Fruit fly (Drosophila melanogaster) whole organism, embryonic: ENCODE measurements around the gene ct.
A peak's percentile ranks its signal among the peaks of the same experiment; 100 is the strongest.

Experiments
- Adf1 ChIP-seq: fragments of 200-800 bp; sonication (Bioruptor generic); IDR thresholded peaks from 2 replicates; pipeline ENCODE4 v1.3.6; 2022; ENCODE audit warnings: missing biosample characterization, missing genetic modification characterization
- Atf-2 ChIP-seq: fragments of 200-800 bp; sonication (Bioruptor generic); optimal IDR thresholded peaks from 2 replicates; lab custom pipeline; 2016; ENCODE audit warnings: missing biosample characterization, missing genetic modification characterization
- CG13123 ChIP-seq: fragments of 200-800 bp; sonication (Bioruptor generic); optimal IDR thresholded peaks from 2 replicates; lab custom pipeline; 2016; ENCODE audit warnings: missing biosample characterization, missing genetic modification characterization
- CG14050 ChIP-seq: fragments of 200-800 bp; sonication (Bioruptor generic); IDR thresholded peaks from 3 replicates; pipeline ENCODE4 v1.3.6; 2022; ENCODE audit warnings: missing biosample characterization, missing genetic modification characterization
- CG14860 ChIP-seq: fragments of 200-800 bp; sonication (Bioruptor generic); IDR thresholded peaks from 3 replicates; pipeline ENCODE4 v1.3.6; 2022; ENCODE audit warnings: missing biosample characterization, missing genetic modification characterization; ENCODE audit not compliant: partially characterized antibody
- CG14965 ChIP-seq: fragments of 200-800 bp; sonication (Bioruptor generic); optimal IDR thresholded peaks from 2 replicates; lab custom pipeline; 2016; ENCODE audit warnings: missing biosample characterization, missing genetic modification characterization, borderline replicate concordance
- CG15479 ChIP-seq: fragments of 200-800 bp; sonication (Bioruptor generic); optimal IDR thresholded peaks from 3 replicates; lab custom pipeline; 2019; ENCODE audit warnings: missing biosample characterization, mild to moderate bottlenecking, missing genetic modification characterization, moderate library complexity
- CG17359 ChIP-seq: fragments of 200-800 bp; sonication (Bioruptor generic); optimal IDR thresholded peaks from 3 replicates; lab custom pipeline; 2018; ENCODE audit warnings: missing biosample characterization, mild to moderate bottlenecking, missing genetic modification characterization, moderate library complexity
- CG30403 ChIP-seq: fragments of 200-800 bp; sonication (Bioruptor generic); optimal IDR thresholded peaks from 3 replicates; lab custom pipeline; 2016; ENCODE audit warnings: missing biosample characterization, missing genetic modification characterization
- CG4360 ChIP-seq: fragments of 200-800 bp; sonication (Bioruptor generic); IDR thresholded peaks from 2 replicates; pipeline ENCODE4 v1.3.6; 2022; ENCODE audit warnings: missing biosample characterization, missing genetic modification characterization
- CG43689 ChIP-seq: fragments of 200-800 bp; sonication (Bioruptor generic); IDR thresholded peaks from 2 replicates; pipeline ENCODE4 v1.3.6; 2022; ENCODE audit warnings: missing biosample characterization, missing genetic modification characterization
- CG5245 ChIP-seq: fragments of 200-800 bp; sonication (Bioruptor generic); optimal IDR thresholded peaks from 3 replicates; lab custom pipeline; 2016; ENCODE audit warnings: missing biosample characterization, missing genetic modification characterization
- CG7271 ChIP-seq: fragments of 200-800 bp; sonication (Bioruptor generic); optimal IDR thresholded peaks from 2 replicates; lab custom pipeline; 2018; ENCODE audit warnings: missing biosample characterization, mild to moderate bottlenecking, missing genetic modification characterization, moderate library complexity
- CG9876 ChIP-seq: fragments of 200-800 bp; sonication (Bioruptor generic); optimal IDR thresholded peaks from 2 replicates; lab custom pipeline; 2016; ENCODE audit warnings: missing biosample characterization, missing genetic modification characterization
- Deaf1 ChIP-seq: fragments of 200-800 bp; optimal IDR thresholded peaks from 3 replicates; lab custom pipeline; 2019; ENCODE audit warnings: missing biosample characterization, mild to moderate bottlenecking, missing genetic modification characterization, moderate library complexity
- Dll ChIP-seq: fragments of 200-800 bp; sonication (Bioruptor generic); IDR thresholded peaks from 4 replicates; pipeline ENCODE4 v1.3.6; 2022; ENCODE audit warnings: missing biosample characterization, missing genetic modification characterization; ENCODE audit not compliant: partially characterized antibody
- Drgx ChIP-seq: fragments of 200-800 bp; sonication (Bioruptor generic); IDR thresholded peaks from 2 replicates; pipeline ENCODE4 v1.3.6; 2022; ENCODE audit warnings: missing biosample characterization, missing genetic modification characterization
- E2f2 ChIP-seq: fragments of 200-800 bp; sonication (Bioruptor generic); IDR thresholded peaks from 2 replicates; pipeline ENCODE4 v1.3.6; 2022; ENCODE audit warnings: missing biosample characterization, missing genetic modification characterization
- H15 ChIP-seq: fragments of 200-800 bp; sonication (Bioruptor generic); IDR thresholded peaks from 3 replicates; pipeline ENCODE4 v1.3.6; 2022; ENCODE audit warnings: missing biosample characterization, missing genetic modification characterization
- HLHmδ ChIP-seq: fragments of 200-800 bp; sonication (Bioruptor generic); optimal IDR thresholded peaks from 2 replicates; lab custom pipeline; 2018; ENCODE audit warnings: missing biosample characterization, mild to moderate bottlenecking, missing genetic modification characterization, moderate library complexity
- Hey ChIP-seq: fragments of 200-800 bp; sonication (Bioruptor generic); optimal IDR thresholded peaks from 3 replicates; lab custom pipeline; 2018; ENCODE audit warnings: missing biosample characterization, mild to moderate bottlenecking, missing genetic modification characterization
- Nf-YB ChIP-seq: fragments of 200-800 bp; sonication (Bioruptor generic); optimal IDR thresholded peaks from 3 replicates; lab custom pipeline; 2019; ENCODE audit warnings: missing biosample characterization, mild to moderate bottlenecking, missing genetic modification characterization, moderate library complexity
- Nf-YC ChIP-seq: fragments of 200-800 bp; optimal IDR thresholded peaks from 3 replicates; lab custom pipeline; 2019; ENCODE audit warnings: missing biosample characterization, mild to moderate bottlenecking, missing genetic modification characterization, moderate library complexity
- Sox102F ChIP-seq: fragments of 200-800 bp; sonication (Bioruptor generic); optimal IDR thresholded peaks from 2 replicates; lab custom pipeline; 2018; ENCODE audit warnings: missing biosample characterization, mild to moderate bottlenecking, missing genetic modification characterization, moderate library complexity
- TFAM ChIP-seq: fragments of 200-800 bp; sonication (Bioruptor generic); optimal IDR thresholded peaks from 2 replicates; lab custom pipeline; 2017; ENCODE audit warnings: missing biosample characterization, missing genetic modification characterization, inconsistent platforms
- Trl ChIP-seq, 3 experiments: fragments of >200 bp in 2 of 3; fragments of 200-800 bp in 1 of 3; sonication (Bioruptor generic) in 1 of 3; optimal IDR thresholded peaks; 2 replicates in 1 of 3; 3 replicates in 2 of 3; lab custom pipeline; 2016 to 2017; ENCODE audit warnings: missing biosample characterization in 1 of 3, missing genetic modification characterization in 1 of 3
- Usf ChIP-seq: fragments of 200-800 bp; sonication (Bioruptor generic); optimal IDR thresholded peaks from 2 replicates; lab custom pipeline; 2017; ENCODE audit warnings: missing genotype, missing biosample characterization, missing genetic modification characterization
- ac ChIP-seq: fragments of 200-800 bp; sonication (Bioruptor generic); optimal IDR thresholded peaks from 3 replicates; lab custom pipeline; 2017; ENCODE audit warnings: missing biosample characterization, mild to moderate bottlenecking, missing genetic modification characterization
- ase ChIP-seq: fragments of 200-800 bp; sonication (Bioruptor generic); IDR thresholded peaks from 3 replicates; pipeline ENCODE4 v1.3.6; 2022; ENCODE audit warnings: missing biosample characterization, missing genetic modification characterization
- bsh ChIP-seq, 2 experiments: fragments of 200-800 bp; sonication (Bioruptor generic); optimal IDR thresholded peaks; 2 replicates each; lab custom pipeline; 2017 to 2018; ENCODE audit warnings: mild to moderate bottlenecking in 2 of 2, missing biosample characterization in 2 of 2, missing genetic modification characterization in 2 of 2, moderate library complexity in 1 of 2
- cg ChIP-seq: fragments of 200-800 bp; sonication (Bioruptor generic); optimal IDR thresholded peaks from 3 replicates; lab custom pipeline; 2019; ENCODE audit warnings: missing biosample characterization, mild to moderate bottlenecking, missing genetic modification characterization, moderate library complexity
- crol ChIP-seq: fragments of 200-800 bp; sonication (Bioruptor generic); IDR thresholded peaks from 2 replicates; pipeline ENCODE4 v1.3.6; 2022; ENCODE audit warnings: missing biosample characterization, missing genetic modification characterization
- dm ChIP-seq: fragments of 200-800 bp; sonication (Bioruptor generic); optimal IDR thresholded peaks from 3 replicates; lab custom pipeline; 2016; ENCODE audit warnings: missing biosample characterization, missing genetic modification characterization
- dmrt99B ChIP-seq: fragments of 200-800 bp; sonication (Bioruptor generic); optimal IDR thresholded peaks from 2 replicates; lab custom pipeline; 2018; ENCODE audit warnings: missing biosample characterization, mild to moderate bottlenecking, missing genetic modification characterization, moderate library complexity
- gcm ChIP-seq: fragments of 200-800 bp; sonication (Bioruptor generic); optimal IDR thresholded peaks from 2 replicates; lab custom pipeline; 2019; ENCODE audit warnings: missing biosample characterization, mild to moderate bottlenecking, missing genetic modification characterization, moderate library complexity
- h ChIP-seq: fragments of >200 bp; optimal IDR thresholded peaks from 2 replicates; lab custom pipeline; 2017
- insv ChIP-seq, 2 experiments: fragments of 200-800 bp; sonication (Bioruptor generic); optimal IDR thresholded peaks; 3 replicates each; lab custom pipeline; 2016 to 2018; ENCODE audit warnings: missing biosample characterization in 2 of 2, missing genetic modification characterization in 2 of 2
- lilli ChIP-seq: fragments of 200-800 bp; sonication (Bioruptor generic); optimal IDR thresholded peaks from 3 replicates; lab custom pipeline; 2016; ENCODE audit warnings: missing biosample characterization, missing genetic modification characterization
- luna ChIP-seq: fragments of 200-800 bp; sonication (Bioruptor generic); optimal IDR thresholded peaks from 2 replicates; lab custom pipeline; 2016; ENCODE audit warnings: missing biosample characterization, missing genetic modification characterization
- nerfin-1 ChIP-seq: fragments of 200-800 bp; sonication (Bioruptor generic); optimal IDR thresholded peaks from 3 replicates; lab custom pipeline; 2019; ENCODE audit warnings: missing biosample characterization, mild to moderate bottlenecking, missing genetic modification characterization, moderate library complexity
- nom ChIP-seq: fragments of 200-800 bp; sonication (Bioruptor generic); optimal IDR thresholded peaks from 2 replicates; lab custom pipeline; 2017; ENCODE audit warnings: missing biosample characterization, missing genetic modification characterization, mild to moderate bottlenecking, moderate library complexity, missing genetic modification reagents
- sqz ChIP-seq: fragments of 200-800 bp; sonication (Bioruptor generic); optimal IDR thresholded peaks from 3 replicates; lab custom pipeline; 2018; ENCODE audit warnings: missing biosample characterization, mild to moderate bottlenecking, missing genetic modification characterization
- stc ChIP-seq: fragments of 200-800 bp; sonication (Bioruptor generic); IDR thresholded peaks from 2 replicates; pipeline ENCODE4 v1.3.6; 2022; ENCODE audit warnings: missing biosample characterization, missing genetic modification characterization
- trh ChIP-seq: fragments of 200-800 bp; sonication (Bioruptor generic); optimal IDR thresholded peaks from 2 replicates; lab custom pipeline; 2016; ENCODE audit warnings: missing biosample characterization, missing genetic modification characterization
- z ChIP-seq: fragments of 200-800 bp; sonication (Bioruptor generic); IDR thresholded peaks from 3 replicates; pipeline ENCODE4 v1.3.6; 2022; ENCODE audit warnings: missing biosample characterization, missing genetic modification characterization
- zen ChIP-seq: fragments of 200-800 bp; sonication (Bioruptor generic); optimal IDR thresholded peaks from 3 replicates; lab custom pipeline; 2018; ENCODE audit warnings: missing biosample characterization, mild to moderate bottlenecking, missing genetic modification characterization, moderate library complexity

The ct gene

DNA sequence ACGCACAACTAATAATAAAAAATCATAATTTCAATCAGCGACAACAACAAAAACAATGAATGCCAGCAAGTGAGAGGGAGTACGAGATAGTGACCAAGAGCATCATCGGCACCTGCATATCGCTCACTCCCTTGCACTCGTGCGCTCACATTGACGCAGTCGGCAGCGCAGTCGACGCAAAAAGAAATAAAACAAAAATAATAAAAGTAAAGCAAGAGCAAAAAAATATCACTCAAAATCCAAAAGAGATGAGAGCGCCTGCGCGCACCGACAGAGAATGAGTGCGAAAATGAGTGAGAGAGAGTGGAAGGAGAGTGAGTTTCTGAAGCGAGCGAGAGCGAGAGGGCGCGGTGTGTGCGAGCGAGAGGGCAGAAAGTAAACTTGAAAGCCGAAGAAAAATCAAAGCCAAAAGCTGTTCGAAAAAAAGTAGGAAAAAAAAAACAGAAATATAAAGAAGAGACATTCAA is 3.7 kb upstream of the ct start (continued):
- TF ChIP-seq bsh (GFP tag; optimal IDR thresholded peaks at IDR 0.05; lab: Kevin White, UChicago) = peak in 1 of 2 experiments; percentile 99
- TF ChIP-seq CG15479 (GFP tag; lab: Kevin White, UChicago) = peak; percentile 14
- TF ChIP-seq CG4360 = peak; percentile 93
- TF ChIP-seq Trl (optimal IDR thresholded peaks at IDR 0.05; lab: Kevin White, UChicago) = peak; percentile 87 to 90
- TF ChIP-seq Trl (GFP tag; optimal IDR thresholded peaks at IDR 0.05; lab: Kevin White, UChicago) = no peak
- TF ChIP-seq CG14860 (GFP tag; lab: Robert Waterston, UW) = no peak
- TF ChIP-seq sqz (GFP tag; lab: Kevin White, UChicago) = peak; percentile 97
- no peak for TF ChIP-seq TFAM
- no peak for TF ChIP-seq lilli (GFP tag; lab: Kevin White, UChicago)
- TF ChIP-seq dm (GFP tag; lab: Kevin White, UChicago) = no peak
- no peak for TF ChIP-seq ase
- no peak for TF ChIP-seq dmrt99B (tag; lab: Kevin White, UChicago)
- no peak for TF ChIP-seq E2f2 (GFP tag; lab: Robert Waterston, UW)
- TF ChIP-seq H15 (GFP tag; lab: Robert Waterston, UW) = no peak
- no peak for TF ChIP-seq h
- no peak for TF ChIP-seq Dll (GFP tag; lab: Robert Waterston, UW)
- TF ChIP-seq ac (GFP tag; lab: Kevin White, UChicago) = no peak
- TF ChIP-seq CG14965 (GFP tag; lab: Kevin White, UChicago) = no peak

dm6 chrX:7605669-7606068 is 2.6 kb upstream of the ct start:
- TF ChIP-seq nom (peak; percentile 89), Adf1 (GFP tag; lab: Robert Waterston, UW) (peak; percentile 94), bsh (GFP tag; optimal IDR thresholded peaks at IDR 0.05; lab: Kevin White, UChicago) (peak in 1 of 2 experiments; percentile 77), luna (GFP tag; lab: Kevin White, UChicago) (no peak), CG17359 (tag; lab: Kevin White, UChicago) (no peak), Deaf1 (tag; lab: Kevin White, UChicago) (peak; percentile 24), CG9876 (GFP tag; lab: Kevin White, UChicago) (no peak), Nf-YC (peak; percentile 87), Atf-2 (GFP tag; lab: Kevin White, UChicago) (no peak), sqz (GFP tag; lab: Kevin White, UChicago) (peak; percentile 60), z (peak; percentile 87), dm (GFP tag; lab: Kevin White, UChicago) (no peak), Nf-YB (GFP tag; lab: Kevin White, UChicago) (peak; percentile 83), cg (GFP tag; lab: Kevin White, UChicago) (peak; percentile 71), Drgx (GFP tag; lab: Robert Waterston, UW) (peak; percentile 77)

- TF ChIP-seq insv (GFP tag; optimal IDR thresholded peaks at IDR 0.05; lab: Kevin White, UChicago) (peak in 1 of 2 experiments; percentile 73), Usf (no peak), nerfin-1 (tag; lab: Kevin White, UChicago) (peak; percentile 38), z (peak; percentile 95)
Observed at dm6 chrX:7606362-7606761, 1.9 kb upstream of the ct start.

DNA sequence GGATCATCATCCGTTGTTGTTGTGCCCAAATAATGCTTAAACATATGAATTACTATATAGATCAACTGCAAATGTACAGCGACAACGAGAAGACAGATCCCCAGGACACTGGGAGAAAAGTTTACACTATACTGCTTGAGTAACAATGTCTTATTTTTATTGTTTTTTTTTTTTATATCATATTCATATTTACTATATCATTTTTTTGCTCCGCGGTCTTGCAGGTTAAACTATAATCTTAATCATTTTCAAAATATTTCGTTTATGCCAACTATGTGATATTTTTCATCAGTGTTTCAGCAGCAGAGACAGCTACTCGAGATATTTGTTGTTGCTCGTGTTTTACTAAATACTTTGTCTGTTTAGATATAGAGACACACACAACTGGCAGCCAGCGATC is 8.7 kb downstream of the ct start:
- TF ChIP-seq CG13123 (GFP tag; lab: Kevin White, UChicago) (peak; percentile 9), gcm (GFP tag; lab: Kevin White, UChicago) (peak; percentile 41), Sox102F (GFP tag; lab: Kevin White, UChicago) (peak; percentile 77), stc (peak; percentile 55), CG7271 (tag; lab: Kevin White, UChicago) (no peak), trh (GFP tag; lab: Kevin White, UChicago) (peak; percentile 6), HLHmδ (GFP tag; lab: Kevin White, UChicago) (no peak), H15 (GFP tag; lab: Robert Waterston, UW) (peak; percentile 62; the same call in 2 of the 3 replicates), zen (tag; lab: Kevin White, UChicago) (peak; percentile 27), Hey (tag; lab: Kevin White, UChicago) (no peak), CG14050 (GFP tag; lab: Robert Waterston, UW) (peak; percentile 36; the same call in 1 of the 3 replicates), CG5245 (GFP tag; lab: Kevin White, UChicago) (peak; percentile 32), CG30403 (GFP tag; lab: Kevin White, UChicago) (peak; percentile 64), crol (no peak), CG43689 (GFP tag; lab: Robert Waterston, UW) (no peak)
